Worm (Caenorhabditis elegans): ENCODE data around the gene argn-1.

ce11 chrX:5641315-5641714 lies 11.5 kb downstream of the argn-1 start, which contains the start of gene T22B7.4:
- TF ChIP-seq snpc-4 (tag; optimal IDR thresholded peaks at IDR 0.05) (no peak), lin-32 (GFP tag; optimal IDR thresholded peaks at IDR 0.05) (no peak), pha-4 (tag; optimal IDR thresholded peaks at IDR 0.05) (no peak), nhr-28 (tag; optimal IDR thresholded peaks at IDR 0.05) (no peak)

All from whole organism, mixed stage, embryonic.